Fruit fly (Drosophila melanogaster) whole organism, embryonic: Measurements from ENCODE around the gene Bx42.

Source experiments
- Asciz ChIP-seq: fragments of 200-800 bp; sonication (Bioruptor generic); optimal IDR thresholded peaks from 2 replicates; lab custom pipeline; 2017; ENCODE audit warnings: missing biosample characterization, mild to moderate bottlenecking, missing genetic modification characterization, missing genetic modification reagents
- Awh ChIP-seq: fragments of 200-800 bp; sonication (Bioruptor generic); IDR thresholded peaks from 2 replicates; pipeline ENCODE4, ENCODE4 v1.3.6; 2022; ENCODE audit warnings: missing biosample characterization, missing genetic modification characterization
- Bgb ChIP-seq: fragments of 200-800 bp; sonication (Bioruptor generic); IDR thresholded peaks from 2 replicates; pipeline ENCODE4 v1.3.6; 2022; ENCODE audit warnings: missing biosample characterization, missing genetic modification characterization; ENCODE audit not compliant: partially characterized antibody
- CG12744 ChIP-seq: fragments of 200-800 bp; sonication (Bioruptor generic); optimal IDR thresholded peaks from 2 replicates; lab custom pipeline; 2016; ENCODE audit warnings: missing biosample characterization, missing genetic modification characterization
- CG13296 ChIP-seq: fragments of 200-800 bp; sonication (Bioruptor generic); optimal IDR thresholded peaks from 3 replicates; lab custom pipeline; 2018; ENCODE audit warnings: missing biosample characterization, mild to moderate bottlenecking, missing genetic modification characterization
- CG14014 ChIP-seq: fragments of 200-800 bp; sonication (Bioruptor generic); IDR thresholded peaks from 2 replicates; pipeline ENCODE4 v1.3.6; 2022; ENCODE audit warnings: missing biosample characterization, missing genetic modification characterization
- CG15479 ChIP-seq: fragments of 200-800 bp; sonication (Bioruptor generic); optimal IDR thresholded peaks from 3 replicates; lab custom pipeline; 2019; ENCODE audit warnings: missing biosample characterization, mild to moderate bottlenecking, missing genetic modification characterization, moderate library complexity
- CG15696 ChIP-seq: fragments of 200-800 bp; sonication (Bioruptor generic); optimal IDR thresholded peaks from 2 replicates; lab custom pipeline; 2019; ENCODE audit warnings: missing biosample characterization, mild to moderate bottlenecking, missing genetic modification characterization, moderate library complexity
- CG16815 ChIP-seq: fragments of 200-800 bp; sonication (Bioruptor generic); optimal IDR thresholded peaks from 3 replicates; lab custom pipeline; 2017; ENCODE audit warnings: missing biosample characterization, mild to moderate bottlenecking, missing genetic modification characterization
- CG18599 ChIP-seq: fragments of 200-800 bp; sonication (Bioruptor generic); optimal IDR thresholded peaks from 3 replicates; lab custom pipeline; 2017; ENCODE audit warnings: missing biosample characterization, missing genetic modification characterization, mild to moderate bottlenecking, moderate library complexity, missing genetic modification reagents
- CG31365 ChIP-seq: fragments of 200-800 bp; sonication (Bioruptor generic); optimal IDR thresholded peaks from 2 replicates; lab custom pipeline; 2018; ENCODE audit warnings: missing biosample characterization, mild to moderate bottlenecking, missing genetic modification characterization
- CG3995 ChIP-seq: fragments of 200-800 bp; sonication (Bioruptor generic); optimal IDR thresholded peaks from 3 replicates; lab custom pipeline; 2016; ENCODE audit warnings: missing biosample characterization, missing genetic modification characterization
- CG4282 ChIP-seq: fragments of 200-800 bp; sonication (Bioruptor generic); optimal IDR thresholded peaks from 2 replicates; lab custom pipeline; 2016; ENCODE audit warnings: missing biosample characterization, missing genetic modification characterization
- CG4820 ChIP-seq: fragments of 200-800 bp; sonication (Bioruptor generic); optimal IDR thresholded peaks from 3 replicates; lab custom pipeline; 2016; ENCODE audit warnings: missing biosample characterization, missing genetic modification characterization
- CG6854 ChIP-seq: fragments of 200-800 bp; sonication (Bioruptor generic); optimal IDR thresholded peaks from 3 replicates; lab custom pipeline; 2017; ENCODE audit warnings: missing biosample characterization, mild to moderate bottlenecking, missing genetic modification characterization
- CG7556 ChIP-seq: fragments of 200-800 bp; sonication (Bioruptor generic); optimal IDR thresholded peaks from 2 replicates; lab custom pipeline; 2017; ENCODE audit warnings: missing biosample characterization, mild to moderate bottlenecking, missing genetic modification characterization
- CG8765 ChIP-seq: fragments of 200-800 bp; sonication (Bioruptor generic); IDR thresholded peaks from 2 replicates; pipeline ENCODE4 v1.3.6; 2022; ENCODE audit warnings: missing biosample characterization, missing genetic modification characterization
- CG8944 ChIP-seq: fragments of 200-800 bp; sonication (Bioruptor generic); optimal IDR thresholded peaks from 3 replicates; lab custom pipeline; 2016; ENCODE audit warnings: missing biosample characterization, missing genetic modification characterization
- CG9817 ChIP-seq: fragments of 200-800 bp; sonication (Bioruptor generic); optimal IDR thresholded peaks from 2 replicates; lab custom pipeline; 2018; ENCODE audit warnings: missing biosample characterization, mild to moderate bottlenecking, missing genetic modification characterization, moderate library complexity
- CG9932 ChIP-seq: fragments of 200-800 bp; sonication (Bioruptor generic); IDR thresholded peaks from 2 replicates; pipeline ENCODE4 v1.3.6; 2022; ENCODE audit warnings: missing biosample characterization, missing genetic modification characterization
- CTCF ChIP-seq: fragments of 200-800 bp; sonication (Bioruptor generic); optimal IDR thresholded peaks from 2 replicates; lab custom pipeline; 2017; ENCODE audit warnings: missing biosample characterization, mild to moderate bottlenecking, missing genetic modification characterization, moderate library complexity
- CrebB ChIP-seq: fragments of 200-800 bp; sonication (Bioruptor generic); optimal IDR thresholded peaks from 3 replicates; lab custom pipeline; 2018; ENCODE audit warnings: missing biosample characterization, mild to moderate bottlenecking, missing genetic modification characterization
- D19B ChIP-seq: fragments of 200-800 bp; sonication (Bioruptor generic); optimal IDR thresholded peaks from 2 replicates; lab custom pipeline; 2017; ENCODE audit warnings: missing biosample characterization, mild to moderate bottlenecking, missing genetic modification characterization
- Dad ChIP-seq: fragments of 200-800 bp; sonication (Bioruptor generic); optimal IDR thresholded peaks from 3 replicates; lab custom pipeline; 2016; ENCODE audit warnings: missing biosample characterization, missing genetic modification characterization
- Deaf1 ChIP-seq: fragments of 200-800 bp; optimal IDR thresholded peaks from 3 replicates; lab custom pipeline; 2019; ENCODE audit warnings: missing biosample characterization, mild to moderate bottlenecking, missing genetic modification characterization, moderate library complexity
- Dfd ChIP-seq, 2 experiments: fragments of >200 bp; optimal IDR thresholded peaks; 2 replicates each; lab custom pipeline; 2017; ENCODE audit warnings: missing biosample characterization in 2 of 2, missing genetic modification characterization in 2 of 2
- Ets97D ChIP-seq: fragments of 200-800 bp; sonication (Bioruptor generic); optimal IDR thresholded peaks from 3 replicates; lab custom pipeline; 2016; ENCODE audit warnings: missing biosample characterization, missing genetic modification characterization
- Fer3 ChIP-seq: fragments of 200-800 bp; sonication (Bioruptor generic); optimal IDR thresholded peaks from 2 replicates; lab custom pipeline; 2018; ENCODE audit warnings: missing biosample characterization, mild to moderate bottlenecking, missing genetic modification characterization, moderate library complexity
- Gsc ChIP-seq: fragments of 200-800 bp; sonication (Bioruptor generic); IDR thresholded peaks from 2 replicates; pipeline ENCODE4 v1.3.6; 2022; ENCODE audit warnings: missing biosample characterization, missing genetic modification characterization
- Hey ChIP-seq: fragments of 200-800 bp; sonication (Bioruptor generic); optimal IDR thresholded peaks from 3 replicates; lab custom pipeline; 2018; ENCODE audit warnings: missing biosample characterization, mild to moderate bottlenecking, missing genetic modification characterization
- Lhr ChIP-seq: fragments of 200-800 bp; sonication (Bioruptor generic); optimal IDR thresholded peaks from 3 replicates; lab custom pipeline; 2017; ENCODE audit warnings: mild to moderate bottlenecking, missing biosample characterization, missing genetic modification reagents, missing genetic modification characterization
- MESR4 ChIP-seq: fragments of 200-800 bp; sonication (Bioruptor generic); optimal IDR thresholded peaks from 2 replicates; lab custom pipeline; 2018; ENCODE audit warnings: missing biosample characterization, mild to moderate bottlenecking, missing genetic modification characterization, moderate library complexity
- Oli ChIP-seq: fragments of 200-800 bp; sonication (Bioruptor generic); optimal IDR thresholded peaks from 2 replicates; lab custom pipeline; 2018; ENCODE audit warnings: missing biosample characterization, mild to moderate bottlenecking, missing genetic modification characterization, moderate library complexity
- Usf ChIP-seq: fragments of 200-800 bp; sonication (Bioruptor generic); optimal IDR thresholded peaks from 2 replicates; lab custom pipeline; 2017; ENCODE audit warnings: missing genotype, missing biosample characterization, missing genetic modification characterization
- ara ChIP-seq: fragments of 200-800 bp; sonication (Bioruptor generic); IDR thresholded peaks from 2 replicates; pipeline ENCODE4 v1.3.6; 2022; ENCODE audit warnings: missing biosample characterization, missing genetic modification characterization
- br ChIP-seq: fragments of >200 bp; optimal IDR thresholded peaks from 2 replicates; lab custom pipeline; 2017
- dati ChIP-seq: fragments of 200-800 bp; sonication (Bioruptor generic); IDR thresholded peaks from 2 replicates; pipeline ENCODE4 v1.3.6; 2022; ENCODE audit warnings: missing biosample characterization, missing genetic modification characterization
- dmrt11E ChIP-seq: fragments of 200-800 bp; sonication (Bioruptor generic); optimal IDR thresholded peaks from 3 replicates; lab custom pipeline; 2018; ENCODE audit warnings: missing biosample characterization, mild to moderate bottlenecking, missing genetic modification characterization, moderate library complexity
- gro ChIP-seq: fragments of 200-800 bp; sonication (Bioruptor generic); optimal IDR thresholded peaks from 2 replicates; lab custom pipeline; 2016; ENCODE audit warnings: missing biosample characterization, missing genetic modification characterization
- gsb-n ChIP-seq: fragments of 200-800 bp; sonication (Bioruptor generic); optimal IDR thresholded peaks from 3 replicates; lab custom pipeline; 2018; ENCODE audit warnings: missing biosample characterization, mild to moderate bottlenecking, missing genetic modification characterization
- hb ChIP-seq: fragments of 200-800 bp; sonication (Bioruptor generic); IDR thresholded peaks from 3 replicates; pipeline ENCODE4 v1.3.6; 2022; ENCODE audit warnings: missing biosample characterization, missing genetic modification characterization; ENCODE audit not compliant: partially characterized antibody
- kah ChIP-seq: fragments of 200-800 bp; sonication (Bioruptor generic); optimal IDR thresholded peaks from 2 replicates; lab custom pipeline; 2018; ENCODE audit warnings: missing biosample characterization, mild to moderate bottlenecking, missing genetic modification characterization
- otp ChIP-seq: fragments of 200-800 bp; sonication (Bioruptor generic); IDR thresholded peaks from 3 replicates; pipeline ENCODE4, ENCODE4 v1.3.6; 2022; ENCODE audit warnings: missing biosample characterization, missing genetic modification characterization
- pho ChIP-seq: fragments of 200-800 bp; sonication (Bioruptor generic); optimal IDR thresholded peaks from 2 replicates; lab custom pipeline; 2016; ENCODE audit warnings: missing biosample characterization, missing genetic modification characterization
- ranshi ChIP-seq: fragments of 200-800 bp; sonication (Bioruptor generic); IDR thresholded peaks from 2 replicates; pipeline ENCODE4 v1.3.6; 2022; ENCODE audit warnings: missing biosample characterization, missing genetic modification characterization
- schlank ChIP-seq: fragments of 200-800 bp; sonication (Bioruptor generic); optimal IDR thresholded peaks from 2 replicates; lab custom pipeline; 2018; ENCODE audit warnings: missing biosample characterization, mild to moderate bottlenecking, missing genetic modification characterization
- sd ChIP-seq: fragments of 200-800 bp; sonication (Bioruptor generic); optimal IDR thresholded peaks from 3 replicates; lab custom pipeline; 2018; ENCODE audit warnings: missing biosample characterization, mild to moderate bottlenecking, missing genetic modification characterization, moderate library complexity
- sens ChIP-seq: fragments of 200-800 bp; sonication (Bioruptor generic); peaks from one replicate; lab custom pipeline; 2016; ENCODE audit warnings: missing biosample characterization, missing genetic modification characterization
- sob ChIP-seq: fragments of 200-800 bp; sonication (Bioruptor generic); IDR thresholded peaks from 2 replicates; pipeline ENCODE4 v1.3.6; 2022; ENCODE audit warnings: missing biosample characterization, missing genetic modification characterization
- tna ChIP-seq: fragments of 200-800 bp; sonication (Bioruptor generic); IDR thresholded peaks from 2 replicates; pipeline ENCODE4 v1.3.6; 2022; ENCODE audit warnings: missing biosample characterization, missing genetic modification characterization; ENCODE audit not compliant: partially characterized antibody
- tup ChIP-seq: fragments of 200-800 bp; sonication (Bioruptor generic); optimal IDR thresholded peaks from 2 replicates; lab custom pipeline; 2016; ENCODE audit warnings: missing biosample characterization, mild to moderate bottlenecking, missing genetic modification characterization, moderate library complexity
- twi ChIP-seq: fragments of 200-800 bp; optimal IDR thresholded peaks from 2 replicates; lab custom pipeline; 2019; ENCODE audit warnings: missing biosample characterization, mild to moderate bottlenecking, missing genetic modification characterization, moderate library complexity

Gene Bx42

dm6 chrX:9118961-9119633, 12.7 kb upstream of the Bx42 start (continued):
- TF ChIP-seq CG15696 (tag; lab: Kevin White, UChicago), result peak; percentile 5
- peak; percentile 22 for TF ChIP-seq Asciz (GFP tag; lab: Kevin White, UChicago)
- no peak for TF ChIP-seq CG16815 (GFP tag; lab: Kevin White, UChicago)
- no peak for TF ChIP-seq CG4282 (GFP tag; lab: Kevin White, UChicago)
- peak; percentile 30 for TF ChIP-seq CG6854
- TF ChIP-seq Awh (GFP tag; lab: Robert Waterston, UW), result no peak
- no peak for TF ChIP-seq CTCF (GFP tag; lab: Kevin White, UChicago)
- TF ChIP-seq sd, result no peak
- no peak for TF ChIP-seq Bgb (GFP tag; lab: Robert Waterston, UW)
- no peak for TF ChIP-seq Dad (GFP tag; lab: Kevin White, UChicago)
- no peak for TF ChIP-seq CG9817 (tag; lab: Kevin White, UChicago)
- TF ChIP-seq Deaf1, result peak; percentile 21
- TF ChIP-seq hb (GFP tag; lab: Robert Waterston, UW), result no peak
- no peak for TF ChIP-seq Ets97D (GFP tag; lab: Kevin White, UChicago)
- TF ChIP-seq twi, result no peak
- TF ChIP-seq CG12744 (GFP tag; lab: Kevin White, UChicago), result no peak
- no peak for TF ChIP-seq CG7556 (GFP tag; lab: Kevin White, UChicago)
- TF ChIP-seq CG15479, result no peak
- no peak for TF ChIP-seq gro
- TF ChIP-seq D19B (GFP tag; lab: Kevin White, UChicago), result peak; percentile 20
- no peak for TF ChIP-seq tup
- TF ChIP-seq CG31365 (tag; lab: Kevin White, UChicago), result no peak
- TF ChIP-seq dati (GFP tag; lab: Robert Waterston, UW), result no peak
- no peak for TF ChIP-seq Usf (GFP tag; lab: Kevin White, UChicago)
- no peak for TF ChIP-seq sob (GFP tag; lab: Robert Waterston, UW)
- no peak for TF ChIP-seq ara
- TF ChIP-seq pho (GFP tag; lab: Kevin White, UChicago), result no peak
- no peak for TF ChIP-seq schlank
- TF ChIP-seq sens, result peak; percentile 90
- TF ChIP-seq CG18599 (GFP tag; lab: Kevin White, UChicago), result peak; percentile 65
- TF ChIP-seq CG9932 (GFP tag; lab: Robert Waterston, UW), result no peak
- no peak for TF ChIP-seq Lhr (GFP tag; lab: Kevin White, UChicago)
- peak; percentile 46 for TF ChIP-seq CG13296 (GFP tag; lab: Kevin White, UChicago)
- TF ChIP-seq Fer3 (tag; lab: Kevin White, UChicago), result peak; percentile 33
- TF ChIP-seq CG8765 (GFP tag; lab: Robert Waterston, UW), result no peak
- TF ChIP-seq Oli (tag; lab: Kevin White, UChicago), result no peak
- TF ChIP-seq otp (GFP tag; lab: Robert Waterston, UW), result no peak
- TF ChIP-seq tna, result no peak
- TF ChIP-seq br, result no peak
- TF ChIP-seq Hey (tag; lab: Kevin White, UChicago), result no peak
- no peak for TF ChIP-seq CG8944
- no peak for TF ChIP-seq Dfd (GFP tag; optimal IDR thresholded peaks at IDR 0.05; lab: Kevin White, UChicago)
- TF ChIP-seq CG4820 (GFP tag; lab: Kevin White, UChicago), result peak; percentile 36
- TF ChIP-seq ranshi (GFP tag; lab: Robert Waterston, UW), result 0 out of 2 replicates have a peak, but pooled peaks have one; percentile 13
- no peak for TF ChIP-seq CG14014 (GFP tag; lab: Robert Waterston, UW)
- no peak for TF ChIP-seq Gsc
- TF ChIP-seq dmrt11E (tag; lab: Kevin White, UChicago), result no peak
- no peak for TF ChIP-seq MESR4 (GFP tag; lab: Kevin White, UChicago)
- peak; percentile 3 for TF ChIP-seq kah (GFP tag; lab: Kevin White, UChicago)
- no peak for TF ChIP-seq CrebB
- TF ChIP-seq gsb-n (tag; lab: Kevin White, UChicago), result no peak
- no peak for TF ChIP-seq CG3995 (GFP tag; lab: Kevin White, UChicago)
